Worm (Caenorhabditis elegans) whole organism, young adult: ENCODE results near the gene fipr-2.

Experiments used
- B0019.2 ChIP-seq: fragments of 200-800 bp; sonication (Bioruptor generic); conservative IDR thresholded peaks from 2 replicates; pipeline ENCODE4 v1.3.6; 2022; ENCODE audit warnings: missing genetic modification reagents, missing genetic modification characterization, missing compliant biosample characterization
- B0261.1 ChIP-seq: sonication (generic microtip); optimal IDR thresholded peaks from 2 replicates; lab custom pipeline; 2016; ENCODE audit warnings: mild to moderate bottlenecking, missing genetic modification characterization, moderate library complexity, missing compliant biosample characterization
- ZK185.1 ChIP-seq: sonication (generic microtip); optimal IDR thresholded peaks from 2 replicates; lab custom pipeline; 2016; ENCODE audit warnings: mild to moderate bottlenecking, missing genetic modification characterization, missing compliant biosample characterization; ENCODE audit not compliant: poor library complexity, severe bottlenecking
- akir-1 ChIP-seq: fragments of 200-800 bp; sonication (Bioruptor generic); optimal IDR thresholded peaks from 2 replicates; lab custom pipeline; 2018; ENCODE audit warnings: mild to moderate bottlenecking, missing genetic modification characterization, moderate library complexity, missing compliant biosample characterization
- ceh-79 ChIP-seq: sonication (generic microtip); optimal IDR thresholded peaks from 2 replicates; lab custom pipeline; 2017; ENCODE audit warnings: mild to moderate bottlenecking, missing genetic modification characterization, missing compliant biosample characterization
- dox-1 ChIP-seq: fragments of 200-800 bp; sonication (Bioruptor generic); IDR thresholded peaks from 2 replicates; pipeline ENCODE4 v1.3.6; 2022; ENCODE audit warnings: missing genetic modification reagents, missing genetic modification characterization, missing compliant biosample characterization
- egl-18 ChIP-seq: fragments of 200-800 bp; sonication (Bioruptor generic); IDR thresholded peaks from 2 replicates; pipeline ENCODE4 v1.3.6; 2022; ENCODE audit warnings: missing genetic modification reagents, missing genetic modification characterization, missing compliant biosample characterization
- egrh-3 ChIP-seq: fragments of 200-800 bp; sonication (Bioruptor generic); IDR thresholded peaks from 2 replicates; pipeline ENCODE4 v1.3.6; 2022; ENCODE audit warnings: missing genetic modification reagents, missing genetic modification characterization, missing compliant biosample characterization
- hmg-1.2 ChIP-seq: fragments of 200-800 bp; sonication (Bioruptor generic); IDR thresholded peaks from 2 replicates; pipeline ENCODE4 v1.3.6; 2022; ENCODE audit warnings: missing genetic modification reagents, missing genetic modification characterization, missing compliant biosample characterization
- madf-10 ChIP-seq: sonication (generic microtip); optimal IDR thresholded peaks from 2 replicates; lab custom pipeline; 2016; ENCODE audit warnings: mild to moderate bottlenecking, missing genetic modification characterization, missing compliant biosample characterization
- nfya-1 ChIP-seq: sonication (generic microtip); optimal IDR thresholded peaks from 2 replicates; lab custom pipeline; 2017; ENCODE audit warnings: antibody characterized with exemption, missing compliant biosample characterization, missing genetic modification characterization, borderline replicate concordance; ENCODE audit not compliant: insufficient read depth
- nhr-80 ChIP-seq: sonication (generic microtip); optimal IDR thresholded peaks from 2 replicates; lab custom pipeline; 2016; ENCODE audit warnings: missing genetic modification characterization, missing compliant biosample characterization
- snpc-4 ChIP-seq, 5 experiments: fragments of 150-350 bp in 1 of 5; sonication (generic microtip) in 4 of 5; optimal IDR thresholded peaks; 2 replicates each; lab custom pipeline; 2014 to 2018; ENCODE audit warnings: missing genetic modification characterization in 5 of 5, missing biosample characterization in 3 of 5, antibody characterized with exemption in 2 of 5, mild to moderate bottlenecking in 2 of 5, missing compliant biosample characterization in 2 of 5, missing genotype in 2 of 5, moderate library complexity in 2 of 5, missing genetic modification reagents in 1 of 5
- unc-62 ChIP-seq: fragments of 150-350 bp; optimal IDR thresholded peaks from 2 replicates; lab custom pipeline; 2014; ENCODE audit warnings: missing biosample characterization, missing genetic modification reagents, missing genetic modification characterization
- zfh-2 ChIP-seq: fragments of 200-800 bp; sonication (Bioruptor generic); conservative IDR thresholded peaks from 2 replicates; pipeline ENCODE4 v1.3.6; 2022; ENCODE audit warnings: missing genetic modification reagents, missing genetic modification characterization, missing compliant biosample characterization
- zim-3 ChIP-seq: sonication (generic microtip); optimal IDR thresholded peaks from 2 replicates; lab custom pipeline; 2017; ENCODE audit warnings: mild to moderate bottlenecking, missing genetic modification characterization, moderate library complexity, missing compliant biosample characterization
- ztf-22 ChIP-seq: fragments of 200-800 bp; sonication (Bioruptor generic); optimal IDR thresholded peaks from 2 replicates; lab custom pipeline; 2018; ENCODE audit warnings: mild to moderate bottlenecking, missing genetic modification characterization, moderate library complexity, missing compliant biosample characterization

fipr-2 gene

ce11 chrV:12412321-12412720 lies 47.2 kb downstream of the fipr-2 start:
- TF ChIP-seq dox-1 (no peak), ztf-22 (GFP tag; lab: Kevin White, UChicago) (no peak), B0019.2 (GFP tag; lab: Robert Waterston, UW) (no peak)

- no peak for TF ChIP-seq ZK185.1
- no peak for TF ChIP-seq B0261.1 (tag; lab: Kevin White, UChicago)
- TF ChIP-seq snpc-4 (GFP tag; optimal IDR thresholded peaks at IDR 0.05; lab: Kevin White, UChicago), result no peak
- TF ChIP-seq snpc-4 (tag; optimal IDR thresholded peaks at IDR 0.05; lab: Kevin White, UChicago), result no peak
- TF ChIP-seq unc-62 (GFP tag; lab: Kevin White, UChicago), result no peak
- no peak for TF ChIP-seq zim-3
- TF ChIP-seq nfya-1 (tag; lab: Kevin White, UChicago), result no peak
- no peak for TF ChIP-seq egrh-3 (GFP tag; lab: Robert Waterston, UW)
- TF ChIP-seq ceh-79, result no peak
- TF ChIP-seq akir-1 (GFP tag; lab: Kevin White, UChicago), result no peak
- TF ChIP-seq madf-10, result no peak
- no peak for TF ChIP-seq zfh-2 (GFP tag; lab: Robert Waterston, UW)
- peak; percentile 44; the same call in 1 of the 2 replicates for TF ChIP-seq hmg-1.2
- peak; percentile 15 for TF ChIP-seq nhr-80 (tag; lab: Kevin White, UChicago)
- TF ChIP-seq dox-1, result no peak
Observed at ce11 chrV:12413651-12414114, 48.5 kb downstream of the fipr-2 start, which contains the start of gene cdr-6. Gene cdr-6 (minus strand): TSS chrV:12413701.

ce11 chrV:12414362-12414761 lies 49.2 kb downstream of the fipr-2 start:
- TF ChIP-seq nhr-80 (tag; lab: Kevin White, UChicago) (peak; percentile 0), egl-18 (no peak)
- TF ChIP-seq, all 124 proteins: peak for 1
